Fruit fly (Drosophila melanogaster): Measurements from ENCODE around the gene CG15211.
A peak's percentile ranks its signal among the peaks of the same experiment; 100 is the strongest.

CG15211 gene

DNA sequence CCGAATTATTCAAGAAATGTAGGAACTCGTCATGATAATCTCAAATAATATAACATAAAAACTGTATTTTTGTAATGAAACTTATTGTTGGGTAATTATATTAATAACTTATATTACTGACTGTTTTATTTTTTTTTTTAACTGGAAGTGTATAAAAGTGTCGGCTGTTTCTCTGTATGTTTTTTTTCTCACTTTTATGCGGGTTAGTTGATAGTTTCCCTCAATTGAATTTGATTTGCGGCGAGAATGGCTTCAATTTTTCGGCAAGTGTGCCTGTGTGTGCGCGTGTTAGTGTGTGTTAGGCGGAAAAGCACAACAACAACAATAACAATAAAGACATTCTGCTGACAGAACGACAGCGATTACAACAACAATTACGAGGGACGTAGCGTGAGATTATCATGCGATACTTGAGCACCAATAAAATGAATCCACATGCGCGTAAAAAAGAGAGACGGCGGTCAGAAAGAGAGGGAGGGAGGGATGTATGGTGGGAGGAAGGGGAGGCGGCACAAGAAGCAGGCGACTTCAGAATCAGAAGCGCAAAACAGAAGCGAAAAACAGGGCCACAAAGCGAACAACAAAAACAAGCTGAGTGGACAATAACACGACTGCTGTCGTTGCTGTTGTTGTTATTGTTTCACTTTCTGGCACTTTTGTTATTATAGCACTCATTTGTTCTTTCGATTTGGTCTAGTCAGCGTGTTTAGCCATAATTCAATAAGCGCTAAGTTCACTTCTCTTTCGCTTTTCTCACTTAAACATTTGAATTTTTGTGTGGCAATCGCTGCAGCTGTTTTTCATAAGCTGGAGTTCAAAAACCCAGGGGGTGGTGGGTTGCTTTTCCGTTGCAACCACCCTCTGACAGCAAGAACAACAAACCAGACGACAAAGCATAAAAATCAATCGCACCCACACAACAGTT is 9.1 kb upstream of the CG15211 start (continued):
- TF ChIP-seq Hr78 (GFP tag; optimal IDR thresholded peaks at IDR 0.05) (no peak), Blimp-1 (GFP tag; optimal IDR thresholded peaks at IDR 0.05) (peak; percentile 13), salm (tag; optimal IDR thresholded peaks at IDR 0.05) (no peak), CG3838 (GFP tag; optimal IDR thresholded peaks at IDR 0.05) (no peak), Hr39 (optimal IDR thresholded peaks at IDR 0.05) (no peak), CoRest (tag; optimal IDR thresholded peaks at IDR 0.05) (peak; percentile 23), sd (tag; optimal IDR thresholded peaks at IDR 0.05) (peak; percentile 54), Xrp1 (GFP tag; IDR thresholded peaks at IDR 0.05) (0 out of 2 replicates have a peak, but pooled peaks have one; percentile 18), ham (GFP tag; IDR thresholded peaks at IDR 0.05) (no peak), CG8281 (tag; optimal IDR thresholded peaks at IDR 0.05) (no peak), CG2678 (tag; optimal IDR thresholded peaks at IDR 0.05) (peak; percentile 67), ato (GFP tag; IDR thresholded peaks at IDR 0.05; ENCODE audit: partially characterized antibody) (no peak), CG14667 (GFP tag; IDR thresholded peaks at IDR 0.05) (no peak), tup (GFP tag; optimal IDR thresholded peaks at IDR 0.05) (no peak), Hr3 (GFP tag; optimal IDR thresholded peaks at IDR 0.05) (peak; percentile 13), org-1 (GFP tag; optimal IDR thresholded peaks at IDR 0.05) (no peak), abd-A (tag; optimal IDR thresholded peaks at IDR 0.05) (peak; percentile 88), bcd (GFP tag; optimal IDR thresholded peaks at IDR 0.05) (peak; percentile 5), caup (GFP tag; optimal IDR thresholded peaks at IDR 0.05; ENCODE audit: severe bottlenecking) (no peak), chm (GFP tag; IDR thresholded peaks at IDR 0.05) (peak; percentile 37; the same call in 1 of the 2 replicates), CG18262 (tag; optimal IDR thresholded peaks at IDR 0.05) (peak; percentile 41), Scr (GFP tag; IDR thresholded peaks at IDR 0.05; ENCODE audit: partially characterized antibody) (peak; percentile 9; the same call in 1 of the 2 replicates), Deaf1 (tag; optimal IDR thresholded peaks at IDR 0.05) (peak; percentile 6), CG14441 (GFP tag; IDR thresholded peaks at IDR 0.05) (no peak), Hr51 (GFP tag; optimal IDR thresholded peaks at IDR 0.05) (peak in 1 of 2 experiments; percentile 61), CG3847 (GFP tag; IDR thresholded peaks at IDR 0.05) (peak; percentile 12; the same call in 1 of the 2 replicates), CG32532 (GFP tag; IDR thresholded peaks at IDR 0.05) (peak; percentile 27; the same call in 1 of the 2 replicates), Aef1 (GFP tag; IDR thresholded peaks at IDR 0.05) (peak; percentile 32; the same call in 1 of the 3 replicates), onecut (GFP tag; IDR thresholded peaks at IDR 0.05) (0 out of 2 replicates have a peak, but pooled peaks have one; percentile 4), CG31441 (GFP tag; IDR thresholded peaks at IDR 0.05) (peak; percentile 62; the same call in 1 of the 2 replicates), sqz (GFP tag; optimal IDR thresholded peaks at IDR 0.05) (peak; percentile 6), MTF-1 (GFP tag; optimal IDR thresholded peaks at IDR 0.05; ENCODE audit: borderline replicate concordance) (no peak), Ptx1 (GFP tag; IDR thresholded peaks at IDR 0.05) (peak; percentile 15; the same call in 1 of the 2 replicates), D19A (tag; optimal IDR thresholded peaks at IDR 0.05) (peak; percentile 97), ttk (GFP tag; IDR thresholded peaks at IDR 0.05) (no peak), Sox102F (GFP tag; optimal IDR thresholded peaks at IDR 0.05) (peak; percentile 52), CG1602 (GFP tag; optimal IDR thresholded peaks at IDR 0.05) (no peak), NFAT (GFP tag; IDR thresholded peaks at IDR 0.05) (0 out of 2 replicates have a peak, but pooled peaks have one; percentile 13), dpn (GFP tag; optimal IDR thresholded peaks at IDR 0.05) (peak in 1 of 2 experiments; percentile 1), gfzf (GFP tag; optimal IDR thresholded peaks at IDR 0.05) (no peak), mam (GFP tag; optimal IDR thresholded peaks at IDR 0.05) (no peak), gem (tag; optimal IDR thresholded peaks at IDR 0.05) (peak; percentile 71), CG4617 (GFP tag; optimal IDR thresholded peaks at IDR 0.05; ENCODE audit: borderline replicate concordance) (no peak), CG32772 (GFP tag; IDR thresholded peaks at IDR 0.05) (no peak), CG18599 (GFP tag; optimal IDR thresholded peaks at IDR 0.05) (peak; percentile 66), Taf1 (GFP tag; IDR thresholded peaks at IDR 0.05) (no peak), Side (GFP tag; optimal IDR thresholded peaks at IDR 0.05) (no peak)
